Fruit fly (Drosophila melanogaster) whole organism, embryonic: ENCODE results near the gene Fam92.

Experiments used
- Awh ChIP-seq: fragments of 200-800 bp; sonication (Bioruptor generic); IDR thresholded peaks from 2 replicates; pipeline ENCODE4, ENCODE4 v1.3.6; 2022; ENCODE audit warnings: missing biosample characterization, missing genetic modification characterization
- BEAF-32 ChIP-seq: fragments of 200-800 bp; sonication (Bioruptor generic); optimal IDR thresholded peaks from 3 replicates; lab custom pipeline; 2017; ENCODE audit warnings: missing biosample characterization, missing genetic modification characterization, mild to moderate bottlenecking, moderate library complexity, missing genetic modification reagents
- CG11504 ChIP-seq: fragments of 200-800 bp; sonication (Bioruptor generic); optimal IDR thresholded peaks from 3 replicates; lab custom pipeline; 2019; ENCODE audit warnings: missing biosample characterization, mild to moderate bottlenecking, missing genetic modification characterization, moderate library complexity
- CG13287 ChIP-seq: fragments of 200-800 bp; sonication (Bioruptor generic); IDR thresholded peaks from 2 replicates; pipeline ENCODE4 v1.3.6; 2022; ENCODE audit warnings: missing biosample characterization, missing genetic modification characterization; ENCODE audit not compliant: partially characterized antibody
- CG13775 ChIP-seq: fragments of 200-800 bp; sonication (Bioruptor generic); optimal IDR thresholded peaks from 3 replicates; lab custom pipeline; 2017; ENCODE audit warnings: missing biosample characterization, mild to moderate bottlenecking, missing genetic modification characterization
- CG15011 ChIP-seq: fragments of 200-800 bp; sonication (Bioruptor generic); optimal IDR thresholded peaks from 3 replicates; lab custom pipeline; 2018; ENCODE audit warnings: missing biosample characterization, mild to moderate bottlenecking, missing genetic modification characterization
- CG15073 ChIP-seq: fragments of 200-800 bp; sonication (Bioruptor generic); optimal IDR thresholded peaks from 2 replicates; lab custom pipeline; 2016; ENCODE audit warnings: missing biosample characterization, missing genetic modification characterization
- CG17385 ChIP-seq: fragments of 200-800 bp; sonication (Bioruptor generic); optimal IDR thresholded peaks from 3 replicates; lab custom pipeline; 2018; ENCODE audit warnings: missing biosample characterization, mild to moderate bottlenecking, missing genetic modification characterization
- CG1792 ChIP-seq: fragments of 200-800 bp; sonication (Bioruptor generic); optimal IDR thresholded peaks from 2 replicates; lab custom pipeline; 2016; ENCODE audit warnings: missing biosample characterization, missing genetic modification characterization
- CG18011 ChIP-seq: fragments of 200-800 bp; sonication (Bioruptor generic); optimal IDR thresholded peaks from 2 replicates; lab custom pipeline; 2017; ENCODE audit warnings: missing biosample characterization, missing genetic modification characterization, mild to moderate bottlenecking, moderate library complexity, missing genotype
- CG2199 ChIP-seq: fragments of 200-800 bp; sonication (Bioruptor generic); IDR thresholded peaks from 3 replicates; pipeline ENCODE4 v1.3.6; 2022; ENCODE audit warnings: missing biosample characterization, missing genetic modification characterization
- CG2678 ChIP-seq: fragments of 200-800 bp; sonication (Bioruptor generic); optimal IDR thresholded peaks from 3 replicates; lab custom pipeline; 2019; ENCODE audit warnings: missing biosample characterization, mild to moderate bottlenecking, missing genetic modification characterization, moderate library complexity
- CG2889 ChIP-seq: fragments of 200-800 bp; sonication (Bioruptor generic); IDR thresholded peaks from 3 replicates; pipeline ENCODE4 v1.3.6; 2022; ENCODE audit warnings: missing biosample characterization, missing genetic modification characterization
- CG31224 ChIP-seq: fragments of 200-800 bp; sonication (Bioruptor generic); IDR thresholded peaks from 2 replicates; pipeline ENCODE4 v1.3.6; 2022; ENCODE audit warnings: missing biosample characterization, missing genetic modification characterization
- CG32767 ChIP-seq: fragments of 200-800 bp; sonication (Bioruptor generic); IDR thresholded peaks from 2 replicates; pipeline ENCODE4 v1.3.6; 2022; ENCODE audit warnings: missing biosample characterization, missing genetic modification characterization
- CG34224 ChIP-seq: fragments of 200-800 bp; sonication (Bioruptor generic); IDR thresholded peaks from 3 replicates; pipeline ENCODE4 v1.3.6; 2022; ENCODE audit warnings: missing biosample characterization, missing genetic modification characterization; ENCODE audit not compliant: partially characterized antibody
- CG4328 ChIP-seq: fragments of 200-800 bp; sonication (Bioruptor generic); optimal IDR thresholded peaks from 3 replicates; lab custom pipeline; 2017; ENCODE audit warnings: missing biosample characterization, missing genetic modification reagents, missing genetic modification characterization
- CG4404 ChIP-seq: fragments of 200-800 bp; sonication (Bioruptor generic); IDR thresholded peaks from 2 replicates; pipeline ENCODE4 v1.3.6; 2022; ENCODE audit warnings: missing biosample characterization, missing genetic modification characterization
- CG4617 ChIP-seq: fragments of 200-800 bp; sonication (Bioruptor generic); optimal IDR thresholded peaks from 3 replicates; lab custom pipeline; 2016; ENCODE audit warnings: missing biosample characterization, missing genetic modification characterization, borderline replicate concordance
- CG4707 ChIP-seq: fragments of 200-800 bp; sonication (Bioruptor generic); optimal IDR thresholded peaks from 2 replicates; lab custom pipeline; 2018; ENCODE audit warnings: missing biosample characterization, mild to moderate bottlenecking, missing genetic modification characterization, moderate library complexity
- CG7839 ChIP-seq: fragments of 200-800 bp; sonication (Bioruptor generic); optimal IDR thresholded peaks from 3 replicates; lab custom pipeline; 2018; ENCODE audit warnings: missing biosample characterization, mild to moderate bottlenecking, missing genetic modification characterization, moderate library complexity
- CG9727 ChIP-seq: fragments of 200-800 bp; sonication (Bioruptor generic); optimal IDR thresholded peaks from 3 replicates; lab custom pipeline; 2017; ENCODE audit warnings: missing biosample characterization, mild to moderate bottlenecking, missing genetic modification characterization
- CG9817 ChIP-seq: fragments of 200-800 bp; sonication (Bioruptor generic); optimal IDR thresholded peaks from 2 replicates; lab custom pipeline; 2018; ENCODE audit warnings: missing biosample characterization, mild to moderate bottlenecking, missing genetic modification characterization, moderate library complexity
- CTCF ChIP-seq: fragments of 200-800 bp; sonication (Bioruptor generic); optimal IDR thresholded peaks from 2 replicates; lab custom pipeline; 2017; ENCODE audit warnings: missing biosample characterization, mild to moderate bottlenecking, missing genetic modification characterization, moderate library complexity
- Dll ChIP-seq: fragments of 200-800 bp; sonication (Bioruptor generic); IDR thresholded peaks from 4 replicates; pipeline ENCODE4 v1.3.6; 2022; ENCODE audit warnings: missing biosample characterization, missing genetic modification characterization; ENCODE audit not compliant: partially characterized antibody
- ERR ChIP-seq: fragments of 200-800 bp; sonication (Bioruptor generic); optimal IDR thresholded peaks from 2 replicates; lab custom pipeline; 2016; ENCODE audit warnings: missing biosample characterization, missing genetic modification characterization
- Gsc ChIP-seq: fragments of 200-800 bp; sonication (Bioruptor generic); IDR thresholded peaks from 2 replicates; pipeline ENCODE4 v1.3.6; 2022; ENCODE audit warnings: missing biosample characterization, missing genetic modification characterization
- H2.0 ChIP-seq: fragments of 200-800 bp; sonication (Bioruptor generic); IDR thresholded peaks from 2 replicates; pipeline ENCODE4 v1.3.6; 2022; ENCODE audit warnings: missing biosample characterization, missing genetic modification characterization
- Mes4 ChIP-seq: fragments of 200-800 bp; sonication (Bioruptor generic); optimal IDR thresholded peaks from 2 replicates; lab custom pipeline; 2016; ENCODE audit warnings: missing biosample characterization, missing genetic modification characterization
- NC2β ChIP-seq: fragments of 200-800 bp; sonication (Bioruptor generic); optimal IDR thresholded peaks from 2 replicates; lab custom pipeline; 2016; ENCODE audit warnings: missing biosample characterization, missing genetic modification characterization
- Nf-YC ChIP-seq: fragments of 200-800 bp; optimal IDR thresholded peaks from 3 replicates; lab custom pipeline; 2019; ENCODE audit warnings: missing biosample characterization, mild to moderate bottlenecking, missing genetic modification characterization, moderate library complexity
- Ssrp ChIP-seq: fragments of 200-800 bp; sonication (Bioruptor generic); optimal IDR thresholded peaks from 2 replicates; lab custom pipeline; 2018; ENCODE audit warnings: missing biosample characterization, mild to moderate bottlenecking, missing genetic modification characterization, moderate library complexity
- Taf1 ChIP-seq: fragments of 200-800 bp; sonication (Bioruptor generic); IDR thresholded peaks from 2 replicates; pipeline ENCODE4 v1.3.6; 2022; ENCODE audit warnings: missing biosample characterization, missing genetic modification characterization
- Trl ChIP-seq, 3 experiments: fragments of >200 bp in 2 of 3; fragments of 200-800 bp in 1 of 3; sonication (Bioruptor generic) in 1 of 3; optimal IDR thresholded peaks; 2 replicates in 1 of 3; 3 replicates in 2 of 3; lab custom pipeline; 2016 to 2017; ENCODE audit warnings: missing biosample characterization in 1 of 3, missing genetic modification characterization in 1 of 3
- cas ChIP-seq: fragments of 200-800 bp; sonication (Bioruptor generic); IDR thresholded peaks from 2 replicates; pipeline ENCODE4 v1.3.6; 2022; ENCODE audit warnings: missing biosample characterization, missing genetic modification characterization
- chinmo ChIP-seq: fragments of 200-800 bp; sonication (Bioruptor generic); IDR thresholded peaks from 4 replicates; pipeline ENCODE4 v1.3.6; 2022; ENCODE audit warnings: missing biosample characterization, missing genetic modification characterization; ENCODE audit not compliant: partially characterized antibody
- da ChIP-seq: fragments of 200-800 bp; sonication (Bioruptor generic); optimal IDR thresholded peaks from 2 replicates; lab custom pipeline; 2016; ENCODE audit warnings: missing biosample characterization, missing genetic modification characterization
- dm ChIP-seq: fragments of 200-800 bp; sonication (Bioruptor generic); optimal IDR thresholded peaks from 3 replicates; lab custom pipeline; 2016; ENCODE audit warnings: missing biosample characterization, missing genetic modification characterization
- dpn ChIP-seq, 2 experiments: fragments of 200-800 bp; sonication (Bioruptor generic); optimal IDR thresholded peaks; 3 replicates each; lab custom pipeline; 2016; ENCODE audit warnings: missing biosample characterization in 2 of 2, missing genetic modification characterization in 2 of 2
- gem ChIP-seq: fragments of 200-800 bp; sonication (Bioruptor generic); optimal IDR thresholded peaks from 2 replicates; lab custom pipeline; 2019; ENCODE audit warnings: missing biosample characterization, mild to moderate bottlenecking, missing genetic modification characterization, moderate library complexity
- gsb-n ChIP-seq: fragments of 200-800 bp; sonication (Bioruptor generic); optimal IDR thresholded peaks from 3 replicates; lab custom pipeline; 2018; ENCODE audit warnings: missing biosample characterization, mild to moderate bottlenecking, missing genetic modification characterization
- ham ChIP-seq: fragments of 200-800 bp; sonication (Bioruptor generic); IDR thresholded peaks from 2 replicates; pipeline ENCODE4 v1.3.6; 2022; ENCODE audit warnings: missing biosample characterization, missing genetic modification characterization
- pan ChIP-seq, 4 experiments: fragments of >200 bp in 3 of 4; fragments of 200-800 bp in 1 of 4; sonication (Bioruptor generic) in 1 of 4; optimal IDR thresholded peaks in 3 of 4; IDR thresholded peaks in 1 of 4; 2 replicates each; pipeline versions ENCODE4 v1.3.6 to Lab custom; 2017 to 2022; ENCODE audit warnings: missing biosample characterization in 2 of 4, missing genetic modification characterization in 2 of 4, mixed read lengths in 1 of 4
- pum ChIP-seq: fragments of 200-800 bp; sonication (Bioruptor generic); optimal IDR thresholded peaks from 2 replicates; lab custom pipeline; 2016; ENCODE audit warnings: missing biosample characterization, missing genetic modification characterization
- repo ChIP-seq: fragments of 200-800 bp; sonication (Bioruptor generic); optimal IDR thresholded peaks from 2 replicates; lab custom pipeline; 2016; ENCODE audit warnings: missing biosample characterization, missing genetic modification characterization
- run ChIP-seq: fragments of 200-800 bp; sonication (Bioruptor generic); optimal IDR thresholded peaks from 3 replicates; lab custom pipeline; 2018; ENCODE audit warnings: missing biosample characterization, mild to moderate bottlenecking, missing genetic modification characterization
- sqz ChIP-seq: fragments of 200-800 bp; sonication (Bioruptor generic); optimal IDR thresholded peaks from 3 replicates; lab custom pipeline; 2018; ENCODE audit warnings: missing biosample characterization, mild to moderate bottlenecking, missing genetic modification characterization
- yki ChIP-seq: fragments of >200 bp; optimal IDR thresholded peaks from 3 replicates; lab custom pipeline; 2018
- zen ChIP-seq: fragments of 200-800 bp; sonication (Bioruptor generic); optimal IDR thresholded peaks from 3 replicates; lab custom pipeline; 2018; ENCODE audit warnings: missing biosample characterization, mild to moderate bottlenecking, missing genetic modification characterization, moderate library complexity
- zfh2 ChIP-seq: fragments of 200-800 bp; sonication (Bioruptor generic); optimal IDR thresholded peaks from 2 replicates; lab custom pipeline; 2016; ENCODE audit warnings: missing biosample characterization, missing genetic modification characterization

Fam92 gene

dm6 chr2L:12467673-12468072, 43.0 kb downstream of the Fam92 start (continued):
- TF ChIP-seq BEAF-32 (GFP tag; lab: Kevin White, UChicago) = no peak
- peak; percentile 67; the same call in 1 of the 4 replicates for TF ChIP-seq chinmo (GFP tag; lab: Robert Waterston, UW)
- no peak for TF ChIP-seq CG15073 (GFP tag; lab: Kevin White, UChicago)
- no peak for TF ChIP-seq CG34224
- no peak for TF ChIP-seq Awh (GFP tag; lab: Robert Waterston, UW)
- no peak for TF ChIP-seq CG4707 (GFP tag; lab: Kevin White, UChicago)
- TF ChIP-seq CG18011 (GFP tag; lab: Kevin White, UChicago) = peak; percentile 62
- no peak for TF ChIP-seq CTCF (GFP tag; lab: Kevin White, UChicago)
- TF ChIP-seq sqz (GFP tag; lab: Kevin White, UChicago) = peak; percentile 49
- TF ChIP-seq CG32767 (GFP tag; lab: Robert Waterston, UW) = no peak
- TF ChIP-seq CG31224 (GFP tag; lab: Robert Waterston, UW) = peak; percentile 70
- no peak for TF ChIP-seq CG2199 (GFP tag; lab: Robert Waterston, UW)
- TF ChIP-seq pan (optimal IDR thresholded peaks at IDR 0.05; lab: Kevin White, UChicago) = no peak
- TF ChIP-seq pan (GFP tag; optimal IDR thresholded peaks at IDR 0.05 in 1 of 2, IDR thresholded peaks at IDR 0.05 in 1 of 2) = no peak
- TF ChIP-seq CG11504 = peak; percentile 26
- no peak for TF ChIP-seq pum (GFP tag; lab: Kevin White, UChicago)
- TF ChIP-seq dpn (GFP tag; optimal IDR thresholded peaks at IDR 0.05; lab: Kevin White, UChicago) = peak; percentile 39 to 52
- peak; percentile 26; the same call in 1 of the 2 replicates for TF ChIP-seq ham (GFP tag; lab: Robert Waterston, UW)
- peak; percentile 40 for TF ChIP-seq CG13775
- TF ChIP-seq zfh2 = peak; percentile 80
- TF ChIP-seq NC2β (GFP tag; lab: Kevin White, UChicago) = no peak
- peak; percentile 47 for TF ChIP-seq CG9727 (GFP tag; lab: Kevin White, UChicago)
- peak; percentile 56 for TF ChIP-seq ERR (GFP tag; lab: Kevin White, UChicago)
- peak; percentile 39; the same call in 1 of the 2 replicates for TF ChIP-seq Taf1
- TF ChIP-seq CG4617 (GFP tag; lab: Kevin White, UChicago) = no peak
- no peak for TF ChIP-seq run (tag; lab: Kevin White, UChicago)
- peak; percentile 51 for TF ChIP-seq gem
- peak; percentile 1 for TF ChIP-seq dm (GFP tag; lab: Kevin White, UChicago)
- TF ChIP-seq Dll = no peak
- no peak for TF ChIP-seq Gsc (GFP tag; lab: Robert Waterston, UW)
- no peak for TF ChIP-seq Nf-YC (tag; lab: Kevin White, UChicago)
- TF ChIP-seq Ssrp (tag; lab: Kevin White, UChicago) = no peak
- TF ChIP-seq Trl (optimal IDR thresholded peaks at IDR 0.05; lab: Kevin White, UChicago) = no peak
- TF ChIP-seq Trl (GFP tag; optimal IDR thresholded peaks at IDR 0.05; lab: Kevin White, UChicago) = peak; percentile 38
- peak; percentile 35 for TF ChIP-seq CG1792 (GFP tag; lab: Kevin White, UChicago)
- TF ChIP-seq CG7839 = peak; percentile 51
- no peak for TF ChIP-seq da
- TF ChIP-seq CG2678 (tag; lab: Kevin White, UChicago) = peak; percentile 63
- peak; percentile 25 for TF ChIP-seq CG15011 (GFP tag; lab: Kevin White, UChicago)
- TF ChIP-seq H2.0 (GFP tag; lab: Robert Waterston, UW) = peak; percentile 34; the same call in 1 of the 2 replicates
- no peak for TF ChIP-seq CG4404 (GFP tag; lab: Robert Waterston, UW)
- no peak for TF ChIP-seq Mes4 (GFP tag; lab: Kevin White, UChicago)
- TF ChIP-seq CG4328 (GFP tag; lab: Kevin White, UChicago) = peak; percentile 22
- TF ChIP-seq repo = no peak
- no peak for TF ChIP-seq zen (tag; lab: Kevin White, UChicago)
- TF ChIP-seq CG17385 (GFP tag; lab: Kevin White, UChicago) = peak; percentile 40
- TF ChIP-seq yki (lab: Kevin White, UChicago) = no peak
- TF ChIP-seq cas (GFP tag; lab: Robert Waterston, UW) = 0 out of 2 replicates have a peak, but pooled peaks have one; percentile 19
- no peak for TF ChIP-seq gsb-n
- TF ChIP-seq CG9817 (tag; lab: Kevin White, UChicago) = peak; percentile 66
- peak; percentile 16; the same call in 1 of the 3 replicates for TF ChIP-seq CG2889
- TF ChIP-seq CG13287 (GFP tag; lab: Robert Waterston, UW) = no peak
